Fruit fly (Drosophila melanogaster) S2 (cell line): ENCODE measurements around the gene tara.
A peak's percentile ranks its signal among the peaks of the same experiment; 100 is the strongest.

ENCODE experiments used
- CG8478 ChIP-seq: fragments of >200 bp; optimal IDR thresholded peaks from 2 replicates; lab custom pipeline; 2018
- CTCF ChIP-seq, 2 experiments: fragments of >200 bp; optimal IDR thresholded peaks; 2 replicates each; lab custom pipeline; 2018

Gene tara

dm6 chr3R:16217368-16217767, 8.1 kb upstream of the tara start:
- TF ChIP-seq CG8478 (lab: Kevin White, UChicago) (no peak), CTCF (optimal IDR thresholded peaks at IDR 0.05; lab: Kevin White, UChicago) (no peak)

DNA sequence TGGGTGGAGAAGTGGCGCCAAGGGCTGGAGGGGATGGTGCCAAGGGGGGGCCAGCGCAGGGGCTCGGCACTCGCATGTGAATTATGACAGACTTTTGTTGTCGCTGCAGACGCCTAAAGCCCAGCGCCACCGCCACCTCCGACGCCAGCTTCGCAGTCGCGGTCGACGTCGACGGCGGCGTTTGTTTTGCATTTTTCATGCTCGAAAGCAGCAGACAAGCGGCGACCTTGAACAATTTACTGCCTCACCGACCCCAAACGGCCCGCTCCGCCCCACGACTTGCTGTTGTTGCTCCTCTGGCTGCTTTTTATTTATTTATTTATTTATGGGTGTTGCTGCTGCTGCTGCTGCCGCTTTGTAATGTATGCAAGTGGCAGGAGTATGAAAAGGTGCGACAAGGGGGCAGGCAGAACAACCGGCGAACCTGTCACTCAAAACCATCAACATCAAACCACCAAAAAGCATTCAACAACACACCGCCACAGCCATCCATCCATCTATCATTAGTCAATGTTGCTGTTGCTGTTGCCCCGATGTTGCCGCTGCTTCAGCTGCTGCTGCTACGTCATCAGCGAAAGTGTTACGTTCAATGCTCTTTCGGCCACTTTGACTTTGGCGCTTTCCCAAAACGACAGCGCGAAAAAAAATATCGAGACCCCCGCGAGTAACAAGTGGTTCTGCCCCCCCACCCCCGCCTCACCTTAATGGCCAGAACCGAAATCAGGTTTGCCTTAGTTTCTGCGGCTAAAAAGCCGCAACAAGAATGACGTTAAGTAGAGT, 7.0 kb upstream of the tara start:
- TF ChIP-seq CG8478 (lab: Kevin White, UChicago): no peak
- no peak for TF ChIP-seq CTCF (optimal IDR thresholded peaks at IDR 0.05; lab: Kevin White, UChicago)

- no peak for TF ChIP-seq CG8478 (lab: Kevin White, UChicago)
- no peak for TF ChIP-seq CTCF (optimal IDR thresholded peaks at IDR 0.05; lab: Kevin White, UChicago)
Measured at dm6 chr3R:16220050-16220670, 5.3 kb upstream of the tara start.

DNA sequence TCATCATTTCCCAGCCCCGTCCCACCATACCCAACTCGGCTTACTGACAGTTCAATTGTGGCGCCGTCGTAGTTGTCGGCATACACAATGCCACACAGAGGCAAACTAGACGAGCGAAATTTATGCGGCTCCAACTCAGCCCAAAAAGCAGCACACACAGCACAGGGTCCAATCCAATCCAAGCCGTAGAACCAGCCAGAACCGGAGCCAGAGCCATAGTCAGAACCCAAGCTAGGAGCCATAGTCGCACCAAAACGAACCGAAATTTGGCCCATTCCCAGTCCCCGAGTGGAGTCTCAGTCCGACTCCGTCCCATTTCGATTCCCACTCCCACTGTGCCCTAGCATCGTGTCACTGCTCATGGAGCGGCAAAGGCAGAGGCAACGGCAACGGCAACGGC, 4.6 kb upstream of the tara start:
- TF ChIP-seq CG8478 (lab: Kevin White, UChicago) (no peak), CTCF (optimal IDR thresholded peaks at IDR 0.05; lab: Kevin White, UChicago) (no peak)

DNA sequence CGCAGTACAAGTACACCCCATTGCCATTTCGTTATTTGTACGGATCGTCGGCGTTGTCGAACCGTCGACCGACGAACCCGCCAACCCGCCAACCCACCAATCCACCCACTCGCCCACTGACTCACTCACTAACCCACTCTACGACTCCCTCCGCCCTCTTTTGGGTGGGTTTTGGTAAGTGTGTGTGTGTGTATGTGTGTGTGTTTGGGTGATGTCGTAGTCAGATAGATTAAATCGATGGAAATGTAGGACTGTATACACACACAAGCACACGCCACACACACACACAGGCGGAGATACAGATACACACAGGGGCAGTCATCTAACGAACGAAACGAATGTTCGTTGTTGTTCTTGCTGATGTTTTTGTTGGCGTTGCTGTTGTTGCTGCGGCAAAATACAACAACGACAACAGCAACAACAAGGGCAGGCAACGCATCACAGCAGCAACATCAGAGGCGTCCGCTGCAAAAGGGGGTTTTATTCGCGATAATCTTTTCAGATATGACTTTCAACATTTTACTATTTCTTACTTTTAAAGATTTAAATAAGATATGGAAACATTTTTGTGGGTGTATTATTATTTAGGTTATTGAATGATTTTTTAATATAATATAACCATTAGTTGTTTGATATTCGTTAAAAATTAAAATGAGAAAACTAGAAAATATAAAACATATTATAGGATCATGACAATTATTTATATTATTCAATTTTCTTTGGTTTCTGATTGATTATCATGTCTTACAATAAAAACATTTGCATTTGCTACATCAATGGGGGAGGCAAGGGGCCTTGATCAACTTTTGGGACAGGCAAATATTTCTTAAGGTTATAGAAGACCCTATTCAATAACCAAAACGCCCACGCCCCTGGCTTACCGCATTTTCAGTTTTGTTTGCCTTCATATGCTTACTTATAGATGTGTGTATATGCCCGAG, 3.8 kb upstream of the tara start:
- no peak for TF ChIP-seq CTCF (optimal IDR thresholded peaks at IDR 0.05; lab: Kevin White, UChicago)
- no peak for TF ChIP-seq CG8478 (lab: Kevin White, UChicago)

DNA sequence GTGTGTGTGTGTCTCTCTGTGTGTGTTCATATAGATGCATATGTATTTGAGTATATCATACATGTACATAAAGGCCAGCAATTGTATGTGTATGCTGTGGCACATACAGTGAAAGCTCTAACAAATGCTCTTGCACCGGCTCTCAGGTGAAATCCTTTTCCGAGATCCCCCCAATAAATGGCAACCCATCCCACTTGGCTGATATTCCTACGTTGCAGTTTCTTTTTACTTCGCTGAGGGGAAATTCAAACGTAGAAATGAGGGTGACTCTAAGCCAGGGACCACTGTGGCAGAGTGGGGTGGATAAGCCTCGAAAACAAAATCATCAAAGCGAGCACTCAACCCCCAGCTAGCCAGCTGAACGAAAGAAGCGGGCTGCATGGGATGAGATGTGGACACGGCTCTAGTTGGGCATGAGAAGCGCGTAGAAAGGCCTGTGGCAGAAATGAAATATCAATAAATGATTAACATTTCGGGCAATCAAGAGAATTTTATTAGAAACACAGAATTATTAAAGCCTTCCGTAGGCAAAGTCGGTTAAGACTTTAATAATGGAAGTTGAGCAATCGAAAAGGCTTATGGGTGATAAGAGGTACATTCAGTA, 3.0 kb upstream of the tara start:
- TF ChIP-seq CG8478 (lab: Kevin White, UChicago): no peak
- TF ChIP-seq CTCF (optimal IDR thresholded peaks at IDR 0.05; lab: Kevin White, UChicago): no peak

DNA sequence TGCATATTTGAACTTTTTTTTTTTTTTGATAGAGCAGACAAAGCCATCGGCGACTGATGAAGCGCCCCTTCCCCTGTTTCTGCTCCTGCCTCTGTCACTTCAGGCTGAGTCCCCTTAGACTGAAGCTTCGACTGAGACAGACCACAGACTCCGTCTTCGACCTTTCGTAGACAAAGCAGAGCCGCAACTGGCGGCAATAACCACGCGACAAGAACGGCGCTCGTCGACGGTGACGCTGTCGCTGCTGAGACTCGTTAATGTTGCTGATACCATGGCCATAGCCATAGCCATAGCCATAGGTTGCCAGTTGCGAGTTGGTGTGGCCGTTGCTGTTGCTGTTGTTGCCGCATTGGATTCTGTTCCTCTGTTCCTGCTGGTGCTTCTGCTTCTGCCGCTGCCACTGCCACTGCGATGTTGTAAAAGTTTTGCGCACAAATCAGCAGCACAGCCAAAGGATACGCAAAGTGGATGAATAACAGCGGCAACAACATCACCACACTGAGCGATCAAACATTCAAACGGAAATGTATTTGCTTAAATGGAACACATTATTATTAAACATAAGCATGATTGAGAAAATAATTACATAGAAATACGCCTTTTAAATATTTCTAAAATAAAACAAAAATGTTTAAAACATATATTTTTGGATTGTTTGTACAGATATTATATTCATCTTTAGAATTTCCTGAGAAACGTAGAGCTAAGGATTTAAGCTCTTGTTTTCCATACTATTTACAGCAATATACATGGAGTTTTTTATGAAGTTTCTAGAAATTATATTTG, 2.0 kb upstream of the tara start:
- no peak for TF ChIP-seq CG8478 (lab: Kevin White, UChicago)

dm6 chr3R:16224415-16225165, 861 bp upstream of the tara start:
- TF ChIP-seq CTCF (optimal IDR thresholded peaks at IDR 0.05; lab: Kevin White, UChicago) (no peak), CG8478 (lab: Kevin White, UChicago) (no peak)

- TF ChIP-seq CG8478 (lab: Kevin White, UChicago): no peak
- no peak for TF ChIP-seq CTCF (optimal IDR thresholded peaks at IDR 0.05; lab: Kevin White, UChicago)
Measured at dm6 chr3R:16225760-16226159, 309 bp downstream of the tara start.

dm6 chr3R:16227074-16227473, 1.6 kb downstream of the tara start:
- TF ChIP-seq CTCF (optimal IDR thresholded peaks at IDR 0.05; lab: Kevin White, UChicago) (no peak), CG8478 (lab: Kevin White, UChicago) (no peak)

- TF ChIP-seq CG8478 (lab: Kevin White, UChicago) (peak; percentile 81), CTCF (optimal IDR thresholded peaks at IDR 0.05; lab: Kevin White, UChicago) (no peak)
Measured at dm6 chr3R:16228719-16229704, 3.6 kb downstream of the tara start.

- TF ChIP-seq CTCF (optimal IDR thresholded peaks at IDR 0.05; lab: Kevin White, UChicago) (no peak), CG8478 (lab: Kevin White, UChicago) (no peak)
Measured at dm6 chr3R:16230080-16230670, 4.7 kb downstream of the tara start.
